Fruit fly (Drosophila melanogaster): ENCODE results near the gene Srx.

Gene Srx

dm6 chrX:17826807-17827703 lies 29.7 kb upstream of the Srx start, which contains the start of gene Socs16D (continued):
- peak; percentile 34 for TF ChIP-seq CG13296 (GFP tag; optimal IDR thresholded peaks at IDR 0.05)
- TF ChIP-seq Chrac-16 (GFP tag; optimal IDR thresholded peaks at IDR 0.05), result peak; percentile 20
- 0 out of 2 replicates have a peak, but pooled peaks have one; percentile 5 for TF ChIP-seq HLH3B (GFP tag; IDR thresholded peaks at IDR 0.05)
- TF ChIP-seq gfzf (GFP tag; optimal IDR thresholded peaks at IDR 0.05), result peak; percentile 43
- TF ChIP-seq CG14710 (tag; optimal IDR thresholded peaks at IDR 0.05), result peak; percentile 70
- TF ChIP-seq CG12104 (GFP tag; optimal IDR thresholded peaks at IDR 0.05), result no peak
- TF ChIP-seq hbn (GFP tag; IDR thresholded peaks at IDR 0.05; ENCODE audit: partially characterized antibody), result peak; percentile 96
- TF ChIP-seq CG15514 (GFP tag; optimal IDR thresholded peaks at IDR 0.05), result peak; percentile 81
- no peak for TF ChIP-seq dysf (GFP tag; IDR thresholded peaks at IDR 0.05)
- peak; percentile 93 for TF ChIP-seq Dll (GFP tag; IDR thresholded peaks at IDR 0.05; ENCODE audit: partially characterized antibody)
- TF ChIP-seq CG7745 (tag; optimal IDR thresholded peaks at IDR 0.05), result peak; percentile 100
- TF ChIP-seq btn (GFP tag; optimal IDR thresholded peaks at IDR 0.05), result no peak
- no peak for TF ChIP-seq CG17359 (tag; optimal IDR thresholded peaks at IDR 0.05)
- peak; percentile 99 for TF ChIP-seq Bgb (GFP tag; IDR thresholded peaks at IDR 0.05; ENCODE audit: partially characterized antibody)
- TF ChIP-seq emc (GFP tag; optimal IDR thresholded peaks at IDR 0.05), result no peak
- peak; percentile 68 for TF ChIP-seq Sin3A (optimal IDR thresholded peaks at IDR 0.05)
- TF ChIP-seq kay (GFP tag; optimal IDR thresholded peaks at IDR 0.05), result no peak
- peak; percentile 43 for TF ChIP-seq CG2712 (tag; optimal IDR thresholded peaks at IDR 0.05)
- TF ChIP-seq tna (GFP tag; IDR thresholded peaks at IDR 0.05; ENCODE audit: partially characterized antibody), result peak; percentile 94
- peak; percentile 98 for TF ChIP-seq bbx (GFP tag; IDR thresholded peaks at IDR 0.05; ENCODE audit: partially characterized antibody)
- TF ChIP-seq bsh (GFP tag; optimal IDR thresholded peaks at IDR 0.05), result peak in 1 of 2 experiments; percentile 46
- peak in 1 of 2 experiments; percentile 56 for TF ChIP-seq Hr51 (GFP tag; optimal IDR thresholded peaks at IDR 0.05)
- TF ChIP-seq CG15696 (tag; optimal IDR thresholded peaks at IDR 0.05), result peak; percentile 30
- 0 out of 3 replicates have a peak, but pooled peaks have one; percentile 29 for TF ChIP-seq CG2199 (GFP tag; IDR thresholded peaks at IDR 0.05)
- peak; percentile 77 for TF ChIP-seq B-H2 (GFP tag; optimal IDR thresholded peaks at IDR 0.05)
- peak; percentile 65 for TF ChIP-seq kni (GFP tag; optimal IDR thresholded peaks at IDR 0.05)
- TF ChIP-seq CG30431 (GFP tag; optimal IDR thresholded peaks at IDR 0.05), result no peak
- TF ChIP-seq prd (optimal IDR thresholded peaks at IDR 0.05), result no peak
- no peak for TF ChIP-seq prd (GFP tag; IDR thresholded peaks at IDR 0.05)
- no peak for TF ChIP-seq CG34422 (GFP tag; IDR thresholded peaks at IDR 0.05)
- TF ChIP-seq pita (GFP tag; optimal IDR thresholded peaks at IDR 0.05), result peak; percentile 13
- TF ChIP-seq cwo (GFP tag; optimal IDR thresholded peaks at IDR 0.05), result peak; percentile 23
- TF ChIP-seq CG4328 (GFP tag; optimal IDR thresholded peaks at IDR 0.05), result peak; percentile 24
- TF ChIP-seq Oaz (GFP tag; IDR thresholded peaks at IDR 0.05), result peak; percentile 24; the same call in 1 of the 2 replicates
- TF ChIP-seq kah (GFP tag; optimal IDR thresholded peaks at IDR 0.05), result no peak
- TF ChIP-seq CG2678 (tag; optimal IDR thresholded peaks at IDR 0.05), result peak; percentile 15
- TF ChIP-seq CG10366 (GFP tag; IDR thresholded peaks at IDR 0.05), result no peak
- TF ChIP-seq fd3F (GFP tag; optimal IDR thresholded peaks at IDR 0.05), result no peak
- TF ChIP-seq CG8924 (tag; optimal IDR thresholded peaks at IDR 0.05), result peak; percentile 51
- TF ChIP-seq vfl (GFP tag; optimal IDR thresholded peaks at IDR 0.05), result peak; percentile 18
- TF ChIP-seq CG6813 (GFP tag; optimal IDR thresholded peaks at IDR 0.05), result no peak
- peak; percentile 92 for TF ChIP-seq MESR4 (GFP tag; optimal IDR thresholded peaks at IDR 0.05)
- peak; percentile 74 for TF ChIP-seq CG4617 (GFP tag; optimal IDR thresholded peaks at IDR 0.05; ENCODE audit: borderline replicate concordance)
- no peak for TF ChIP-seq CG7928 (GFP tag; optimal IDR thresholded peaks at IDR 0.05)
- TF ChIP-seq ro (GFP tag; IDR thresholded peaks at IDR 0.05), result no peak
- TF ChIP-seq ci (GFP tag; IDR thresholded peaks at IDR 0.05), result peak; percentile 56; the same call in 2 of the 3 replicates
- no peak for TF ChIP-seq tin (GFP tag; optimal IDR thresholded peaks at IDR 0.05)
